Worm (Caenorhabditis elegans) whole organism, midembryonic: ENCODE data around the gene srd-46.

Experiments used
- T22C8.4 ChIP-seq: fragments of 200-800 bp; sonication (Bioruptor generic); IDR thresholded peaks from 2 replicates; pipeline ENCODE4 v1.3.6; 2022; ENCODE audit warnings: missing genetic modification characterization, missing compliant biosample characterization
- cog-1 ChIP-seq: sonication (generic microtip); optimal IDR thresholded peaks from 2 replicates; lab custom pipeline; 2016; ENCODE audit warnings: missing genetic modification characterization, missing compliant biosample characterization
- flt-1 ChIP-seq: fragments of 200-800 bp; sonication (Bioruptor generic); IDR thresholded peaks from 2 replicates; pipeline ENCODE4 v1.3.6; 2022; ENCODE audit warnings: missing genetic modification characterization, missing compliant biosample characterization
- klf-2 ChIP-seq: fragments of 200-800 bp; sonication (Bioruptor generic); conservative IDR thresholded peaks from 2 replicates; pipeline ENCODE4 v1.3.6; 2022; ENCODE audit warnings: missing genetic modification reagents, missing genetic modification characterization, missing compliant biosample characterization
- med-1 ChIP-seq: sonication (generic microtip); optimal IDR thresholded peaks from 2 replicates; lab custom pipeline; 2017; ENCODE audit warnings: missing genetic modification characterization, mild to moderate bottlenecking, missing compliant biosample characterization, antibody characterized with exemption, missing genetic modification reagents; ENCODE audit not compliant: insufficient read depth
- ref-1 ChIP-seq: fragments of 200-800 bp; sonication (Bioruptor generic); conservative IDR thresholded peaks from 2 replicates; pipeline ENCODE4 v1.3.6; 2022; ENCODE audit warnings: missing genetic modification reagents, missing genetic modification characterization, missing compliant biosample characterization
- tab-1 ChIP-seq: fragments of 200-800 bp; sonication (Bioruptor generic); IDR thresholded peaks from 2 replicates; pipeline ENCODE4 v1.3.6; 2022; ENCODE audit warnings: missing genetic modification characterization, missing compliant biosample characterization
- ztf-29 ChIP-seq: fragments of 200-800 bp; sonication (Bioruptor generic); IDR thresholded peaks from 2 replicates; pipeline ENCODE4 v1.3.6; 2022; ENCODE audit warnings: missing genetic modification reagents, missing genetic modification characterization, missing compliant biosample characterization

- TF ChIP-seq ref-1 = no peak
- TF ChIP-seq cog-1 (tag; lab: Kevin White, UChicago) = no peak
- TF ChIP-seq ztf-29 = no peak
- TF ChIP-seq flt-1 (GFP tag; lab: Robert Waterston, UW) = no peak
- TF ChIP-seq med-1 (GFP tag; lab: Kevin White, UChicago) = no peak
- TF ChIP-seq klf-2 (GFP tag; lab: Robert Waterston, UW) = no peak
- no peak for TF ChIP-seq T22C8.4 (GFP tag; lab: Robert Waterston, UW)
- TF ChIP-seq tab-1 = no peak
Observed at ce11 chrX:12320737-12321136, 11.2 kb upstream of the srd-46 start, which contains the start of gene ceh-40.
